Fruit fly (Drosophila melanogaster) whole organism, embryonic: ENCODE results near the gene Dh44.

Experiments
- C15 ChIP-seq: fragments of 200-800 bp; sonication (Bioruptor generic); IDR thresholded peaks from 3 replicates; pipeline ENCODE4 v1.3.6; 2022; ENCODE audit warnings: missing biosample characterization, missing genetic modification characterization
- CG10274 ChIP-seq: fragments of 200-800 bp; sonication (Bioruptor generic); optimal IDR thresholded peaks from 3 replicates; lab custom pipeline; 2017; ENCODE audit warnings: missing biosample characterization, mild to moderate bottlenecking, missing genetic modification characterization
- CG10565 ChIP-seq: fragments of 200-800 bp; sonication (Bioruptor generic); optimal IDR thresholded peaks from 3 replicates; lab custom pipeline; 2016; ENCODE audit warnings: missing biosample characterization, mild to moderate bottlenecking, missing genetic modification characterization
- CG10979 ChIP-seq: fragments of 200-800 bp; sonication (Bioruptor generic); optimal IDR thresholded peaks from 2 replicates; lab custom pipeline; 2018; ENCODE audit warnings: missing biosample characterization, mild to moderate bottlenecking, missing genetic modification characterization, moderate library complexity
- CG11398 ChIP-seq: fragments of 200-800 bp; sonication (Bioruptor generic); optimal IDR thresholded peaks from 2 replicates; lab custom pipeline; 2016; ENCODE audit warnings: missing biosample characterization, missing genetic modification characterization
- CG12071 ChIP-seq: fragments of 200-800 bp; sonication (Bioruptor generic); optimal IDR thresholded peaks from 3 replicates; lab custom pipeline; 2018; ENCODE audit warnings: missing biosample characterization, mild to moderate bottlenecking, missing genetic modification characterization
- CG13296 ChIP-seq: fragments of 200-800 bp; sonication (Bioruptor generic); optimal IDR thresholded peaks from 3 replicates; lab custom pipeline; 2018; ENCODE audit warnings: missing biosample characterization, mild to moderate bottlenecking, missing genetic modification characterization
- CG14860 ChIP-seq: fragments of 200-800 bp; sonication (Bioruptor generic); IDR thresholded peaks from 3 replicates; pipeline ENCODE4 v1.3.6; 2022; ENCODE audit warnings: missing biosample characterization, missing genetic modification characterization; ENCODE audit not compliant: partially characterized antibody
- CG15601 ChIP-seq: fragments of 200-800 bp; sonication (Bioruptor generic); optimal IDR thresholded peaks from 3 replicates; lab custom pipeline; 2019; ENCODE audit warnings: missing biosample characterization, mild to moderate bottlenecking, missing genetic modification characterization, moderate library complexity
- CG1602 ChIP-seq: fragments of 200-800 bp; sonication (Bioruptor generic); optimal IDR thresholded peaks from 3 replicates; lab custom pipeline; 2016; ENCODE audit warnings: missing biosample characterization, missing genetic modification characterization
- CG1832 ChIP-seq: fragments of 200-800 bp; sonication (Bioruptor generic); optimal IDR thresholded peaks from 2 replicates; lab custom pipeline; 2017; ENCODE audit warnings: missing biosample characterization, mild to moderate bottlenecking, missing genetic modification characterization, inconsistent platforms
- CG18599 ChIP-seq: fragments of 200-800 bp; sonication (Bioruptor generic); optimal IDR thresholded peaks from 3 replicates; lab custom pipeline; 2017; ENCODE audit warnings: missing biosample characterization, missing genetic modification characterization, mild to moderate bottlenecking, moderate library complexity, missing genetic modification reagents
- CG30020 ChIP-seq: fragments of 200-800 bp; optimal IDR thresholded peaks from 2 replicates; lab custom pipeline; 2019; ENCODE audit warnings: missing biosample characterization, mild to moderate bottlenecking, missing genetic modification characterization, moderate library complexity
- CG31224 ChIP-seq: fragments of 200-800 bp; sonication (Bioruptor generic); IDR thresholded peaks from 2 replicates; pipeline ENCODE4 v1.3.6; 2022; ENCODE audit warnings: missing biosample characterization, missing genetic modification characterization
- CG32772 ChIP-seq: fragments of 200-800 bp; sonication (Bioruptor generic); IDR thresholded peaks from 2 replicates; pipeline ENCODE4 v1.3.6; 2022; ENCODE audit warnings: missing biosample characterization, missing genetic modification characterization
- CG3995 ChIP-seq: fragments of 200-800 bp; sonication (Bioruptor generic); optimal IDR thresholded peaks from 3 replicates; lab custom pipeline; 2016; ENCODE audit warnings: missing biosample characterization, missing genetic modification characterization
- CG4404 ChIP-seq: fragments of 200-800 bp; sonication (Bioruptor generic); IDR thresholded peaks from 2 replicates; pipeline ENCODE4 v1.3.6; 2022; ENCODE audit warnings: missing biosample characterization, missing genetic modification characterization
- CG4854 ChIP-seq: fragments of 200-800 bp; sonication (Bioruptor generic); optimal IDR thresholded peaks from 2 replicates; lab custom pipeline; 2016; ENCODE audit warnings: missing biosample characterization, missing genetic modification characterization, inconsistent platforms
- CG5180 ChIP-seq: fragments of 200-800 bp; sonication (Bioruptor generic); optimal IDR thresholded peaks from 3 replicates; lab custom pipeline; 2017; ENCODE audit warnings: missing biosample characterization, missing genetic modification characterization, mild to moderate bottlenecking, moderate library complexity, missing genetic modification reagents
- CG8281 ChIP-seq: fragments of 200-800 bp; sonication (Bioruptor generic); optimal IDR thresholded peaks from 2 replicates; lab custom pipeline; 2018; ENCODE audit warnings: missing biosample characterization, mild to moderate bottlenecking, missing genetic modification characterization, moderate library complexity
- Camta ChIP-seq: fragments of 200-800 bp; sonication (Bioruptor generic); optimal IDR thresholded peaks from 2 replicates; lab custom pipeline; 2016; ENCODE audit warnings: missing biosample characterization, missing genetic modification characterization
- D ChIP-seq, 2 experiments: fragments of 200-800 bp in 1 of 2; fragments of >200 bp in 1 of 2; sonication (Bioruptor generic) in 1 of 2; optimal IDR thresholded peaks; 2 replicates in 1 of 2; 3 replicates in 1 of 2; lab custom pipeline; 2017; ENCODE audit warnings: mild to moderate bottlenecking in 1 of 2, missing biosample characterization in 1 of 2, missing genetic modification characterization in 1 of 2, missing genetic modification reagents in 1 of 2
- Dek ChIP-seq: fragments of 200-800 bp; sonication (Bioruptor generic); optimal IDR thresholded peaks from 3 replicates; lab custom pipeline; 2019; ENCODE audit warnings: missing biosample characterization, mild to moderate bottlenecking, missing genetic modification characterization, moderate library complexity
- ERR ChIP-seq: fragments of 200-800 bp; sonication (Bioruptor generic); optimal IDR thresholded peaks from 2 replicates; lab custom pipeline; 2016; ENCODE audit warnings: missing biosample characterization, missing genetic modification characterization
- Hey ChIP-seq: fragments of 200-800 bp; sonication (Bioruptor generic); optimal IDR thresholded peaks from 3 replicates; lab custom pipeline; 2018; ENCODE audit warnings: missing biosample characterization, mild to moderate bottlenecking, missing genetic modification characterization
- Myb ChIP-seq: fragments of 200-800 bp; sonication (Bioruptor generic); optimal IDR thresholded peaks from 2 replicates; lab custom pipeline; 2016; ENCODE audit warnings: missing biosample characterization, missing genetic modification characterization
- Rfx ChIP-seq: fragments of 200-800 bp; sonication (Bioruptor generic); IDR thresholded peaks from 2 replicates; pipeline ENCODE4 v1.3.6; 2022; ENCODE audit warnings: missing biosample characterization, missing genetic modification characterization
- Spps ChIP-seq: fragments of 200-800 bp; sonication (Bioruptor generic); optimal IDR thresholded peaks from 2 replicates; lab custom pipeline; 2018; ENCODE audit warnings: missing biosample characterization, mild to moderate bottlenecking, missing genetic modification characterization
- TFAM ChIP-seq: fragments of 200-800 bp; sonication (Bioruptor generic); optimal IDR thresholded peaks from 2 replicates; lab custom pipeline; 2017; ENCODE audit warnings: missing biosample characterization, missing genetic modification characterization, inconsistent platforms
- Taf1 ChIP-seq: fragments of 200-800 bp; sonication (Bioruptor generic); IDR thresholded peaks from 2 replicates; pipeline ENCODE4 v1.3.6; 2022; ENCODE audit warnings: missing biosample characterization, missing genetic modification characterization
- Xbp1 ChIP-seq: fragments of 200-800 bp; sonication (Bioruptor generic); optimal IDR thresholded peaks from 3 replicates; lab custom pipeline; 2016; ENCODE audit warnings: missing biosample characterization, mild to moderate bottlenecking, missing genetic modification characterization
- az2 ChIP-seq: fragments of 200-800 bp; sonication (Bioruptor generic); optimal IDR thresholded peaks from 3 replicates; lab custom pipeline; 2016; ENCODE audit warnings: missing biosample characterization, missing genetic modification characterization
- chif ChIP-seq, 2 experiments: fragments of 200-800 bp; sonication (Bioruptor generic); optimal IDR thresholded peaks; 3 replicates each; lab custom pipeline; 2016; ENCODE audit warnings: missing biosample characterization in 2 of 2, missing genetic modification characterization in 2 of 2
- esg ChIP-seq: fragments of 200-800 bp; sonication (Bioruptor generic); conservative IDR thresholded peaks from 2 replicates; pipeline ENCODE4 v1.3.6; 2022; ENCODE audit warnings: missing biosample characterization, missing genetic modification characterization
- fd64A ChIP-seq: fragments of 200-800 bp; sonication (Bioruptor generic); optimal IDR thresholded peaks from 3 replicates; lab custom pipeline; 2018; ENCODE audit warnings: missing biosample characterization, mild to moderate bottlenecking, missing genetic modification characterization
- gce ChIP-seq: fragments of 200-800 bp; sonication (Bioruptor generic); IDR thresholded peaks from 3 replicates; pipeline ENCODE4 v1.3.6; 2022; ENCODE audit warnings: missing biosample characterization, missing genetic modification characterization
- gcm ChIP-seq: fragments of 200-800 bp; sonication (Bioruptor generic); optimal IDR thresholded peaks from 2 replicates; lab custom pipeline; 2019; ENCODE audit warnings: missing biosample characterization, mild to moderate bottlenecking, missing genetic modification characterization, moderate library complexity
- her ChIP-seq: fragments of 200-800 bp; sonication (Bioruptor generic); optimal IDR thresholded peaks from 2 replicates; lab custom pipeline; 2016; ENCODE audit warnings: missing biosample characterization, missing genetic modification characterization
- kay ChIP-seq: fragments of 200-800 bp; sonication (Bioruptor generic); optimal IDR thresholded peaks from 2 replicates; lab custom pipeline; 2016; ENCODE audit warnings: missing biosample characterization, missing genetic modification characterization
- nom ChIP-seq: fragments of 200-800 bp; sonication (Bioruptor generic); optimal IDR thresholded peaks from 2 replicates; lab custom pipeline; 2017; ENCODE audit warnings: missing biosample characterization, missing genetic modification characterization, mild to moderate bottlenecking, moderate library complexity, missing genetic modification reagents
- onecut ChIP-seq: fragments of 200-800 bp; sonication (Bioruptor generic); IDR thresholded peaks from 2 replicates; pipeline ENCODE4 v1.3.6; 2022; ENCODE audit warnings: missing biosample characterization, missing genetic modification characterization
- pita ChIP-seq: fragments of 200-800 bp; sonication (Bioruptor generic); optimal IDR thresholded peaks from 2 replicates; lab custom pipeline; 2017; ENCODE audit warnings: missing biosample characterization, mild to moderate bottlenecking, missing genetic modification characterization
- row ChIP-seq: fragments of 200-800 bp; sonication (Bioruptor generic); IDR thresholded peaks from 3 replicates; pipeline ENCODE4 v1.3.6; 2022; ENCODE audit warnings: missing biosample characterization, missing genetic modification characterization
- run ChIP-seq: fragments of 200-800 bp; sonication (Bioruptor generic); optimal IDR thresholded peaks from 3 replicates; lab custom pipeline; 2018; ENCODE audit warnings: missing biosample characterization, mild to moderate bottlenecking, missing genetic modification characterization
- schlank ChIP-seq: fragments of 200-800 bp; sonication (Bioruptor generic); optimal IDR thresholded peaks from 2 replicates; lab custom pipeline; 2018; ENCODE audit warnings: missing biosample characterization, mild to moderate bottlenecking, missing genetic modification characterization
- sisA ChIP-seq: fragments of 200-800 bp; sonication (Bioruptor generic); IDR thresholded peaks from 2 replicates; pipeline ENCODE4 v1.3.6; 2022; ENCODE audit warnings: missing biosample characterization, missing genetic modification characterization
- slou ChIP-seq: fragments of 200-800 bp; sonication (Bioruptor generic); optimal IDR thresholded peaks from 3 replicates; lab custom pipeline; 2016; ENCODE audit warnings: missing biosample characterization, missing genetic modification characterization
- stc ChIP-seq: fragments of 200-800 bp; sonication (Bioruptor generic); IDR thresholded peaks from 2 replicates; pipeline ENCODE4 v1.3.6; 2022; ENCODE audit warnings: missing biosample characterization, missing genetic modification characterization
- usp ChIP-seq: fragments of >200 bp; optimal IDR thresholded peaks from 2 replicates; lab custom pipeline; 2017; ENCODE audit warnings: missing biosample characterization, missing genetic modification characterization
- vnd ChIP-seq: fragments of 200-800 bp; sonication (Bioruptor generic); IDR thresholded peaks from 3 replicates; pipeline ENCODE4 v1.3.6; 2022; ENCODE audit warnings: missing biosample characterization, missing genetic modification characterization; ENCODE audit not compliant: partially characterized antibody

The Dh44 gene

dm6 chr3R:9618331-9618730 is 19.7 kb upstream of the Dh44 start (continued):
- TF ChIP-seq CG5180 (GFP tag; lab: Kevin White, UChicago) (peak; percentile 43), az2 (GFP tag; lab: Kevin White, UChicago) (peak; percentile 71), D (optimal IDR thresholded peaks at IDR 0.05; lab: Kevin White, UChicago) (no peak), D (GFP tag; optimal IDR thresholded peaks at IDR 0.05; lab: Kevin White, UChicago) (peak; percentile 60), Spps (tag; lab: Kevin White, UChicago) (peak; percentile 18), Myb (GFP tag; lab: Kevin White, UChicago) (peak; percentile 31), nom (GFP tag; lab: Kevin White, UChicago) (no peak), CG10274 (GFP tag; lab: Kevin White, UChicago) (peak; percentile 24), CG30020 (tag; lab: Kevin White, UChicago) (no peak), slou (peak; percentile 10), CG4854 (no peak), Xbp1 (GFP tag; lab: Kevin White, UChicago) (peak; percentile 82), CG15601 (tag; lab: Kevin White, UChicago) (peak; percentile 62), onecut (GFP tag; lab: Robert Waterston, UW) (peak; percentile 68), gcm (GFP tag; lab: Kevin White, UChicago) (peak; percentile 42), CG10565 (GFP tag; lab: Kevin White, UChicago) (peak; percentile 10), row (peak; percentile 82), esg (peak; percentile 80), kay (GFP tag; lab: Kevin White, UChicago) (no peak), Rfx (peak; percentile 71), Taf1 (GFP tag; lab: Robert Waterston, UW) (peak; percentile 40; the same call in 1 of the 2 replicates), usp (no peak), chif (GFP tag; optimal IDR thresholded peaks at IDR 0.05; lab: Kevin White, UChicago) (peak; percentile 76 to 85), CG10979 (tag; lab: Kevin White, UChicago) (peak; percentile 77), CG14860 (GFP tag; lab: Robert Waterston, UW) (no peak), CG32772 (GFP tag; lab: Robert Waterston, UW) (peak; percentile 88), TFAM (no peak), CG3995 (no peak), CG18599 (GFP tag; lab: Kevin White, UChicago) (peak; percentile 64), Hey (tag; lab: Kevin White, UChicago) (no peak), CG1602 (peak; percentile 66), CG1832 (GFP tag; lab: Kevin White, UChicago) (no peak), gce (GFP tag; lab: Robert Waterston, UW) (0 out of 3 replicates have a peak, but pooled peaks have one; percentile 63), C15 (GFP tag; lab: Robert Waterston, UW) (peak; percentile 10; the same call in 1 of the 3 replicates), CG8281 (tag; lab: Kevin White, UChicago) (peak; percentile 28), run (tag; lab: Kevin White, UChicago) (peak; percentile 42), sisA (GFP tag; lab: Robert Waterston, UW) (peak; percentile 86), CG31224 (0 out of 2 replicates have a peak, but pooled peaks have one; percentile 15), stc (GFP tag; lab: Robert Waterston, UW) (peak; percentile 77), her (GFP tag; lab: Kevin White, UChicago) (peak; percentile 63), CG13296 (peak; percentile 41), Camta (GFP tag; lab: Kevin White, UChicago) (peak; percentile 73), CG4404 (GFP tag; lab: Robert Waterston, UW) (peak; percentile 71), Dek (tag; lab: Kevin White, UChicago) (peak; percentile 28), fd64A (peak; percentile 60), pita (GFP tag; lab: Kevin White, UChicago) (no peak), CG11398 (GFP tag; lab: Kevin White, UChicago) (peak; percentile 51), vnd (GFP tag; lab: Robert Waterston, UW) (no peak), schlank (tag; lab: Kevin White, UChicago) (peak; percentile 2), CG12071 (GFP tag; lab: Kevin White, UChicago) (peak; percentile 60), ERR (GFP tag; lab: Kevin White, UChicago) (no peak)
